Fruit fly (Drosophila melanogaster) whole organism, wandering third instar larva: ENCODE measurements around the gene CG13793.

Source experiments
- CG32264 ChIP-seq: fragments of 200-800 bp; sonication (Bioruptor generic); optimal IDR thresholded peaks from 2 replicates; lab custom pipeline; 2016; ENCODE audit warnings: missing biosample characterization, missing genetic modification characterization
- CG9705 ChIP-seq: fragments of 200-800 bp; sonication (Bioruptor generic); optimal IDR thresholded peaks from 2 replicates; lab custom pipeline; 2018; ENCODE audit warnings: missing biosample characterization, mild to moderate bottlenecking, missing genetic modification characterization
- CrebA ChIP-seq: fragments of 200-800 bp; sonication (Bioruptor generic); optimal IDR thresholded peaks from 2 replicates; lab custom pipeline; 2016; ENCODE audit warnings: missing biosample characterization, mild to moderate bottlenecking, missing genetic modification characterization, borderline replicate concordance
- Dfd ChIP-seq: fragments of >200 bp; optimal IDR thresholded peaks from 2 replicates; lab custom pipeline; 2017; ENCODE audit warnings: missing biosample characterization, missing genetic modification characterization
- Dif ChIP-seq: fragments of 200-275, 200-300 bp; sonication (Bioruptor generic); optimal IDR thresholded peaks from 2 replicates; lab custom pipeline; 2018; ENCODE audit warnings: missing biosample characterization, missing genetic modification characterization; ENCODE audit not compliant: partially characterized antibody
- GATAd ChIP-seq: sonication (Bioruptor generic); optimal IDR thresholded peaks from 2 replicates; lab custom pipeline; 2016; ENCODE audit warnings: missing biosample characterization, missing genetic modification characterization
- Hnf4 ChIP-seq: fragments of 200-800 bp; sonication (Bioruptor generic); optimal IDR thresholded peaks from 2 replicates; lab custom pipeline; 2016; ENCODE audit warnings: missing biosample characterization, mild to moderate bottlenecking, missing genetic modification characterization
- Hr78 ChIP-seq: fragments of >200 bp; optimal IDR thresholded peaks from 2 replicates; lab custom pipeline; 2017; ENCODE audit warnings: missing biosample characterization, missing genetic modification characterization
- Hr83 ChIP-seq: fragments of 200-300 bp; sonication (Bioruptor generic); optimal IDR thresholded peaks from 2 replicates; lab custom pipeline; 2016; ENCODE audit warnings: missing biosample characterization, mild to moderate bottlenecking, missing genetic modification characterization, moderate library complexity; ENCODE audit not compliant: poor library complexity, severe bottlenecking
- Mio ChIP-seq: sonication (Bioruptor generic); optimal IDR thresholded peaks from 2 replicates; lab custom pipeline; 2016; ENCODE audit warnings: missing biosample characterization, missing genetic modification characterization
- Myc ChIP-seq: fragments of >200 bp; optimal IDR thresholded peaks from 2 replicates; lab custom pipeline; 2017
- N ChIP-seq: fragments of >200 bp; optimal IDR thresholded peaks from 2 replicates; lab custom pipeline; 2018; ENCODE audit warnings: missing biosample characterization, missing external identifiers, missing genetic modification characterization
- OdsH ChIP-seq: fragments of 200-800 bp; sonication (Bioruptor generic); optimal IDR thresholded peaks from 2 replicates; lab custom pipeline; 2016; ENCODE audit warnings: missing biosample characterization, mild to moderate bottlenecking, missing genetic modification characterization
- Rel ChIP-seq, 2 experiments: fragments of 200-800 bp; sonication (Bioruptor generic) in 1 of 2; optimal IDR thresholded peaks; 2 replicates in 1 of 2; 3 replicates in 1 of 2; lab custom pipeline; 2016 to 2019; ENCODE audit warnings: mild to moderate bottlenecking in 2 of 2, missing biosample characterization in 2 of 2, missing genetic modification characterization in 2 of 2, moderate library complexity in 1 of 2
- Sp1 ChIP-seq: fragments of 200-800 bp; sonication (Bioruptor generic); optimal IDR thresholded peaks from 3 replicates; lab custom pipeline; 2019; ENCODE audit warnings: missing biosample characterization, mild to moderate bottlenecking, missing genetic modification characterization, moderate library complexity
- Vsx2 ChIP-seq: fragments of 200-300, 225-300 bp; sonication (Bioruptor generic); optimal IDR thresholded peaks from 2 replicates; lab custom pipeline; 2018; ENCODE audit warnings: missing biosample characterization, missing genetic modification characterization; ENCODE audit not compliant: partially characterized antibody
- br ChIP-seq: fragments of 200-800 bp; sonication (Bioruptor generic); optimal IDR thresholded peaks from 2 replicates; lab custom pipeline; 2016; ENCODE audit warnings: missing biosample characterization, missing genetic modification characterization
- dl ChIP-seq, 2 experiments: fragments of 175-275, 200-275 bp in 1 of 2; fragments of 200-275 bp in 1 of 2; sonication (Bioruptor generic); optimal IDR thresholded peaks; lab custom pipeline; 2018; ENCODE audit warnings: mild to moderate bottlenecking in 2 of 2, missing biosample characterization in 2 of 2, missing genetic modification characterization in 2 of 2, moderate library complexity in 2 of 2; ENCODE audit not compliant: partially characterized antibody in 2 of 2, insufficient read depth in 1 of 2
- dmrt93B ChIP-seq: fragments of 200-800 bp; sonication (Bioruptor generic); optimal IDR thresholded peaks from 2 replicates; lab custom pipeline; 2018; ENCODE audit warnings: missing biosample characterization, mild to moderate bottlenecking, missing genetic modification characterization
- dsf ChIP-seq: sonication (Bioruptor generic); optimal IDR thresholded peaks from 2 replicates; lab custom pipeline; 2016; ENCODE audit warnings: missing biosample characterization, missing genetic modification characterization, borderline replicate concordance
- ey ChIP-seq: fragments of 200-800 bp; sonication (Bioruptor generic); optimal IDR thresholded peaks from 2 replicates; lab custom pipeline; 2016; ENCODE audit warnings: missing biosample characterization, missing genetic modification characterization
- foxo ChIP-seq, 2 experiments: fragments of 200-800 bp; sonication (Bioruptor generic); optimal IDR thresholded peaks; 2 replicates in 1 of 2; 3 replicates in 1 of 2; lab custom pipeline; 2016 to 2017; ENCODE audit warnings: missing biosample characterization in 2 of 2, missing genetic modification characterization in 2 of 2
- fru ChIP-seq: fragments of 200-800 bp; sonication (Bioruptor generic); optimal IDR thresholded peaks from 3 replicates; lab custom pipeline; 2016; ENCODE audit warnings: missing biosample characterization, mild to moderate bottlenecking, missing genetic modification characterization
- h ChIP-seq: fragments of 200-800 bp; sonication (Bioruptor generic); optimal IDR thresholded peaks from 3 replicates; lab custom pipeline; 2016; ENCODE audit warnings: missing biosample characterization, mild to moderate bottlenecking, missing genetic modification characterization
- jim ChIP-seq: fragments of 175-275, 200-325 bp; sonication (Bioruptor generic); optimal IDR thresholded peaks from 2 replicates; lab custom pipeline; 2016; ENCODE audit warnings: missing biosample characterization, mild to moderate bottlenecking, missing genetic modification characterization
- pan ChIP-seq: fragments of >200 bp; optimal IDR thresholded peaks from 2 replicates; lab custom pipeline; 2017
- psq ChIP-seq: fragments of 200-800 bp; sonication (Bioruptor generic); optimal IDR thresholded peaks from 3 replicates; lab custom pipeline; 2017; ENCODE audit warnings: missing biosample characterization, mild to moderate bottlenecking, missing genetic modification characterization, moderate library complexity
- rgr ChIP-seq: fragments of 200-800 bp; sonication (Bioruptor generic); optimal IDR thresholded peaks from 3 replicates; lab custom pipeline; 2016; ENCODE audit warnings: missing biosample characterization, mild to moderate bottlenecking, missing genetic modification characterization
- usp ChIP-seq: fragments of >200 bp; optimal IDR thresholded peaks from 2 replicates; lab custom pipeline; 2017; ENCODE audit warnings: missing biosample characterization, missing genetic modification characterization
- woc ChIP-seq: sonication (Bioruptor generic); optimal IDR thresholded peaks from 2 replicates; lab custom pipeline; 2016; ENCODE audit warnings: missing biosample characterization, mild to moderate bottlenecking, missing genetic modification characterization

CG13793 gene

DNA sequence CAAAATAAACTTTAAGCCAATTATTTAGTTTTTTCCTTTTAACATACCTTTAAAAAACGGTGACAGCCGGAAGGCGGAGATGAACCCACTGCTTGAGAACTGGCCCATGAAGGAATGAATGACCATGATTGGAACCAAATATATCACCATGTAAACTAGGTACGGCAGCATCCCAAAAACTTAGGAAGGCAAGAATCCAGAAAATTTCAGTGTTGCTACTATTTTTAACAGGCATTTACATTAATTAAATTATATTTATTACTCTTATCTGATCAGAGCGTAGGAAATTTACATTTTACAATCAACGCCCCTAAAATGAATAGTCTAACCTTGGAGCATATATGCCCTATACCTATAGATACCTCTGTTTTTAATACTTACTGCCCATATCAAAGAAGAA, 2.8 kb upstream of the CG13793 start:
- TF ChIP-seq Mio (no peak), br (GFP tag; lab: Kevin White, UChicago) (no peak), Dfd (GFP tag; lab: Kevin White, UChicago) (peak; percentile 69)
- TF ChIP-seq, all 38 proteins: peak for 1

DNA sequence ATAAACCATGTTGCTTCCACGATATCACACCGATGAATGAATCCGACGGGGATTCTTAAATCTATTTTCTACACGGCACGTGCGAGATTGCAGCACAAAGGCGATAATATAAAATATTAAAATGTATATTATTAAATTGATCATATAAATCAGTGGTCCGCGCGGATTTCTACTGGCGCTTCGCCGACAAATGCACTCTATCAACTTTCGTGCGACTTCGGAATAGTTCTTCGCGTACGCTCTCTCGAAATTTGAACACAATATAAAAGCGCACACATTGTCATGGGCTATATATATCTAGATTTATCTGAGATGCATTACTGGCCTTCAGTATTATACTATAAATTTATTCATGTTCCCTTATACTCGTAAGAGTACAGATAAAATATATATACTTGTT, 2.7 kb downstream of the CG13793 start, which contains the start of gene CG33296:
CG33296 (minus strand) TSS at position 101 of the 400 bp plus-strand sequence.
- no peak for TF ChIP-seq Dif (GFP tag; lab: Kevin White, UChicago)
- no peak for TF ChIP-seq Mio
- TF ChIP-seq foxo (GFP tag; optimal IDR thresholded peaks at IDR 0.05; lab: Kevin White, UChicago) = no peak
- TF ChIP-seq h (GFP tag; lab: Kevin White, UChicago) = no peak
- no peak for TF ChIP-seq OdsH (GFP tag; lab: Kevin White, UChicago)
- no peak for TF ChIP-seq ey (GFP tag; lab: Kevin White, UChicago)
- no peak for TF ChIP-seq jim
- TF ChIP-seq Hr78 = no peak
- no peak for TF ChIP-seq CrebA (GFP tag; lab: Kevin White, UChicago)
- no peak for TF ChIP-seq Myc
- no peak for TF ChIP-seq CG9705
- no peak for TF ChIP-seq woc (GFP tag; lab: Kevin White, UChicago)
- no peak for TF ChIP-seq dsf

DNA sequence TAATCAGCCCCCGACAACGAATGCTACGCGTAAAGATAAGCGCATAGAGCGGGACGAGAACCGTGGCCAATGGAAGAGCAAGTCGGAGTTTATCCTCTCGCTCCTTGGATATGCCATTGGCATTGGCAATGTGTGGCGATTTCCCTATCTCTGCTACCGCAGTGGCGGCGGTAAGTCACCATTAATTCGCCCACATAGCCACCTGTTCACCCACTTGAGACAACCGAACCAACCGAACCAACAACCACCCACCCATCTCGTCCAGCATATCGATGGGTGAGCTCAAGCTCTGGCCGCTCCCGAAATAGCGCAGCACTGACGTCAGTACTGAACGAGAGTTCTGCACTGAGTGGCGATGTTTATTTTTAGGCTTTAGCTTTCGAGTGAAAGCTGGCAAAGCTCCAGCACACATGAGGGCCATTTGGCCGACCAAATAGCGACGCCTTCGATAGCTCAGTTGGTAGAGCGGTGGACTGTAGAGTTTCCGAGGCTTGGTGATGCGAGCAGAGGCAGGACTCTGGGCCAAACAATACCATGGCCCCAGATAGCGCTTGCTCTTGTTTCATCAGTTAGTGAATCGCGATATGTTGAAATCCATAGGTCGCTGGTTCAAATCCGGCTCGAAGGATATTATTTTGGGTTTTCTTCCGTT, 8.1 kb downstream of the CG13793 start:
- no peak for TF ChIP-seq pan (lab: Kevin White, UChicago)
- TF ChIP-seq CG32264 (GFP tag; lab: Kevin White, UChicago) = no peak
- TF ChIP-seq jim = no peak
- TF ChIP-seq Hr78 = no peak
- no peak for TF ChIP-seq psq (GFP tag; lab: Kevin White, UChicago)
- no peak for TF ChIP-seq Sp1 (GFP tag; lab: Kevin White, UChicago)
- TF ChIP-seq dl (GFP tag; optimal IDR thresholded peaks at IDR 0.05; lab: Kevin White, UChicago; ENCODE audit: insufficient read depth in 1 of 2, partially characterized antibody in 2 of 2) = no peak
- no peak for TF ChIP-seq usp
- no peak for TF ChIP-seq GATAd (GFP tag; lab: Kevin White, UChicago)
- no peak for TF ChIP-seq Hr83 (GFP tag; lab: Kevin White, UChicago)
- no peak for TF ChIP-seq OdsH (GFP tag; lab: Kevin White, UChicago)
- no peak for TF ChIP-seq woc (GFP tag; lab: Kevin White, UChicago)
- TF ChIP-seq CrebA (GFP tag; lab: Kevin White, UChicago) = no peak
- no peak for TF ChIP-seq fru

DNA sequence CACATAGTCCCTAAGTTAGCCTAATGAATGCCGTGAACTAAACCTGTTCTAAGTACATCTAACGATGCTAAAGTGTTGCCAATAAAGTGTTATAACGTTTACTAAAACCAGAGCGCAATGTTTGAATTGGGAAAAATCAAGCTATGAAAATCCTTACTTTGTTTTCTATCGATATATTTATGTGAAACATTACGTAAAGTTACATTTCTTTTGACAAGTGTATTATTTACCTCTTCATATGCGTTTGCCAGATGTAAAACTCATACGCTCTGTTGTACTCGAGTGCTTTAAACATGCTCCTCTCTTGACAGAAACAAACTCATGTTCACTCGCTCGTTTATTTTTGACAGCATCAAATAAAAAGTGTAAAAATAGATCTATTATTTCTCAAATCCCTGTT, 8.7 kb downstream of the CG13793 start, which contains the start of gene Ntl:
Ntl (plus strand) TSS at position 301 of the 400 bp plus-strand sequence.
- no peak for TF ChIP-seq h (GFP tag; lab: Kevin White, UChicago)
- TF ChIP-seq rgr (GFP tag; lab: Kevin White, UChicago) = no peak
- TF ChIP-seq CrebA (GFP tag; lab: Kevin White, UChicago) = no peak
- no peak for TF ChIP-seq Hnf4 (GFP tag; lab: Kevin White, UChicago)
- TF ChIP-seq Myc = no peak
- TF ChIP-seq N (GFP tag; lab: Kevin White, UChicago) = no peak
- TF ChIP-seq foxo (GFP tag; optimal IDR thresholded peaks at IDR 0.05; lab: Kevin White, UChicago) = no peak
- no peak for TF ChIP-seq Rel (GFP tag; optimal IDR thresholded peaks at IDR 0.05; lab: Kevin White, UChicago)
- TF ChIP-seq Rel (tag; optimal IDR thresholded peaks at IDR 0.05; lab: Kevin White, UChicago) = no peak
- no peak for TF ChIP-seq ey (GFP tag; lab: Kevin White, UChicago)
- TF ChIP-seq dmrt93B = no peak
- TF ChIP-seq OdsH (GFP tag; lab: Kevin White, UChicago) = no peak
- TF ChIP-seq Vsx2 = no peak
- TF ChIP-seq br (GFP tag; lab: Kevin White, UChicago) = no peak
- no peak for TF ChIP-seq dl (GFP tag; optimal IDR thresholded peaks at IDR 0.05; lab: Kevin White, UChicago; ENCODE audit: insufficient read depth in 1 of 2, partially characterized antibody in 2 of 2)
- no peak for TF ChIP-seq Sp1 (GFP tag; lab: Kevin White, UChicago)
- no peak for TF ChIP-seq psq (GFP tag; lab: Kevin White, UChicago)
- no peak for TF ChIP-seq CG9705
- TF ChIP-seq Dif (GFP tag; lab: Kevin White, UChicago) = no peak
